Worm (Caenorhabditis elegans) whole organism, L4/young adult: ENCODE data around the gene ZC190.8.

Experiments
- W03F9.2 ChIP-seq: fragments of 150-350 bp; optimal IDR thresholded peaks from 2 replicates; lab custom pipeline; 2014; ENCODE audit warnings: missing biosample characterization, missing genetic modification characterization
- dao-5 ChIP-seq: sonication (generic microtip); optimal IDR thresholded peaks from 2 replicates; lab custom pipeline; 2016; ENCODE audit warnings: missing genotype, missing genetic modification characterization, moderate library complexity, missing compliant biosample characterization
- him-1 ChIP-seq: sonication (generic microtip); optimal IDR thresholded peaks from 2 replicates; lab custom pipeline; 2016; ENCODE audit warnings: missing genotype, missing genetic modification reagents, missing genetic modification characterization, missing compliant biosample characterization

ce11 chrV:8637666-8638271 lies 49.8 kb downstream of the ZC190.8 start, which contains the start of the genes F28A12.10 and acd-4:
- TF ChIP-seq him-1 (tag; lab: Kevin White, UChicago), result no peak
- no peak for TF ChIP-seq dao-5 (tag; lab: Kevin White, UChicago)
- no peak for TF ChIP-seq W03F9.2 (tag; lab: Kevin White, UChicago)
